Worm (Caenorhabditis elegans) whole organism, L3 larva: Measurements from ENCODE around the gene T04F3.5.

Source experiments
- aly-2 ChIP-seq: fragments of 150-350 bp; optimal IDR thresholded peaks from 2 replicates; lab custom pipeline; 2014; ENCODE audit warnings: missing biosample characterization, missing genetic modification characterization
- ceh-82 ChIP-seq: fragments of 150-350 bp; optimal IDR thresholded peaks from 2 replicates; lab custom pipeline; 2014; ENCODE audit warnings: missing biosample characterization, missing genetic modification characterization
- lin-39 ChIP-seq: fragments of 150-350 bp; optimal IDR thresholded peaks from 2 replicates; lab custom pipeline; 2018; ENCODE audit warnings: missing biosample characterization, missing genetic modification reagents, missing genetic modification characterization
- mdl-1 ChIP-seq: fragments of 150-350 bp; optimal IDR thresholded peaks from 2 replicates; lab custom pipeline; 2014; ENCODE audit warnings: missing biosample characterization, missing genetic modification characterization
- nhr-23 ChIP-seq: fragments of 150-350 bp; optimal IDR thresholded peaks from 2 replicates; lab custom pipeline; 2014; ENCODE audit warnings: missing biosample characterization, missing genetic modification reagents, missing genetic modification characterization
- sea-2 ChIP-seq: fragments of 150-350 bp; sonication (generic microtip); optimal IDR thresholded peaks from 4 replicates; lab custom pipeline; 2014; ENCODE audit warnings: missing biosample characterization, missing genetic modification reagents, missing genetic modification characterization
- tbx-2 ChIP-seq: sonication (generic microtip); optimal IDR thresholded peaks from 2 replicates; lab custom pipeline; 2016; ENCODE audit warnings: mild to moderate bottlenecking, missing genetic modification characterization, missing compliant biosample characterization

DNA sequence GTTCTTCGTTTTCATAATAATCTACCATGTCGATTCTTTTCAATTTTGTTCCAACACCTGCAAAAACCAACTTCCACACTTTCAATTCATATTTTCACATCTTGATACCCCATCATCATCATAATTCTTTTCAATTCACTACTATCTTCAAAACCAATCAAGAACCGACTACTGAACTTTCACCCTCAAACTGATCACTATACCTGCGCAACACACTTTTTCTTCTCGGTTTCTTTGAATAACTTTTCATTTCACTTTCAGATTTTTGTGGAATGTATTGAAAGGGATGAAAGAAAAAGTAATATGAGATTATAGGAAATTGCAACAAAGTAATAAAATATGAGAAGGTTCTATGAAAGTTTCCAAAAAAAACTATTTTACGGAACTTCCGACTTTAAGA lies 19.4 kb upstream of the T04F3.5 start:
- TF ChIP-seq ceh-82 (tag; lab: Kevin White, UChicago) (no peak), aly-2 (tag; lab: Kevin White, UChicago) (no peak), tbx-2 (tag; lab: Kevin White, UChicago) (no peak), mdl-1 (tag; lab: Kevin White, UChicago) (no peak), nhr-23 (tag; lab: Kevin White, UChicago) (no peak), lin-39 (tag; lab: Kevin White, UChicago) (no peak), sea-2 (GFP tag; lab: Kevin White, UChicago) (no peak)
